Worm (Caenorhabditis elegans) whole organism, L1 larva: ENCODE results near the gene T21E8.5.

Experiments
- ama-1 ChIP-seq: fragments of 150-350 bp; optimal IDR thresholded peaks from 2 replicates; lab custom pipeline; 2014
- dsc-1 ChIP-seq: sonication (generic microtip); optimal IDR thresholded peaks from 2 replicates; lab custom pipeline; 2016; ENCODE audit warnings: mild to moderate bottlenecking, missing genetic modification characterization, missing compliant biosample characterization
- lin-13 ChIP-seq: fragments of 150-350 bp; optimal IDR thresholded peaks from 2 replicates; lab custom pipeline; 2014; ENCODE audit warnings: missing biosample characterization, missing genetic modification reagents, missing genetic modification characterization
- snpc-4 ChIP-seq: fragments of 150-350 bp; optimal IDR thresholded peaks from 2 replicates; lab custom pipeline; 2014; ENCODE audit warnings: missing biosample characterization, missing genetic modification characterization
- unc-30 ChIP-seq: sonication (generic microtip); optimal IDR thresholded peaks from 2 replicates; lab custom pipeline; 2017; ENCODE audit warnings: missing biosample characterization, missing genetic modification characterization

DNA sequence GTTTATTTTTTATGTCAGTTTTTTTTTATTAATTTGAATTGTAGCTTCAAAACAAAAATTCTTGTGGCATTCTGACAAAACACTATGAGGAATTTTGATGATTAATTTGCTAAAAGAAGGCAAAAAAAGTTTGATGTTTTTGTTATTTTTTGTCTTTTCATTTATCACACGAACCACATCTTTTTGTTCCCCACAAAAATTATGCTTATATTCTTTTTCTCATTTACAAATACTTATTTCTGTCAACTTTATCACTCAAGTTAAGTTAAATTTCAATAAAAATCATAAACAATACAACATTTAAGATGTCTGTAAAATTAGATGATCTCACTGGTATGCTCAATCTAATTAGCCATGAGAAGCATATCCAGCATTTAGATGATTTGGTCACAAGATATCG, 2.2 kb downstream of the T21E8.5 start, which contains the start of gene F47B10.6:
- no peak for TF ChIP-seq unc-30 (tag; lab: Kevin White, UChicago)
- no peak for TF ChIP-seq ama-1 (lab: Kevin White, UChicago)
- no peak for TF ChIP-seq dsc-1 (tag; lab: Kevin White, UChicago)
- no peak for TF ChIP-seq snpc-4
- no peak for TF ChIP-seq lin-13 (GFP tag; lab: Kevin White, UChicago)
